Worm (Caenorhabditis elegans) whole organism, midembryonic: ENCODE measurements around the gene R01B10.2.
"Not testable (repeated sequence)": the region's sequence is repeated elsewhere in the genome, so short reads cannot be mapped to it uniquely, and the experiment has no call there.

Source experiments
- T22C8.4 ChIP-seq: fragments of 200-800 bp; sonication (Bioruptor generic); IDR thresholded peaks from 2 replicates; pipeline ENCODE4 v1.3.6; 2022; ENCODE audit warnings: missing genetic modification characterization, missing compliant biosample characterization
- cog-1 ChIP-seq: sonication (generic microtip); optimal IDR thresholded peaks from 2 replicates; lab custom pipeline; 2016; ENCODE audit warnings: missing genetic modification characterization, missing compliant biosample characterization
- flt-1 ChIP-seq: fragments of 200-800 bp; sonication (Bioruptor generic); IDR thresholded peaks from 2 replicates; pipeline ENCODE4 v1.3.6; 2022; ENCODE audit warnings: missing genetic modification characterization, missing compliant biosample characterization
- klf-2 ChIP-seq: fragments of 200-800 bp; sonication (Bioruptor generic); conservative IDR thresholded peaks from 2 replicates; pipeline ENCODE4 v1.3.6; 2022; ENCODE audit warnings: missing genetic modification reagents, missing genetic modification characterization, missing compliant biosample characterization
- med-1 ChIP-seq: sonication (generic microtip); optimal IDR thresholded peaks from 2 replicates; lab custom pipeline; 2017; ENCODE audit warnings: missing genetic modification characterization, mild to moderate bottlenecking, missing compliant biosample characterization, antibody characterized with exemption, missing genetic modification reagents; ENCODE audit not compliant: insufficient read depth
- ref-1 ChIP-seq: fragments of 200-800 bp; sonication (Bioruptor generic); conservative IDR thresholded peaks from 2 replicates; pipeline ENCODE4 v1.3.6; 2022; ENCODE audit warnings: missing genetic modification reagents, missing genetic modification characterization, missing compliant biosample characterization
- tab-1 ChIP-seq: fragments of 200-800 bp; sonication (Bioruptor generic); IDR thresholded peaks from 2 replicates; pipeline ENCODE4 v1.3.6; 2022; ENCODE audit warnings: missing genetic modification characterization, missing compliant biosample characterization
- ztf-23 ChIP-seq: fragments of 200-800 bp; sonication (Bioruptor generic); IDR thresholded peaks from 2 replicates; pipeline ENCODE4 v1.3.6; 2022; ENCODE audit warnings: missing genetic modification reagents, missing genetic modification characterization, missing compliant biosample characterization
- ztf-29 ChIP-seq: fragments of 200-800 bp; sonication (Bioruptor generic); IDR thresholded peaks from 2 replicates; pipeline ENCODE4 v1.3.6; 2022; ENCODE audit warnings: missing genetic modification reagents, missing genetic modification characterization, missing compliant biosample characterization

Gene R01B10.2

ce11 chrV:6041375-6041774, at the start of gene R01B10.2:
Gene R01B10.2 (minus strand): TSS chrV:6041475.
- TF ChIP-seq ztf-29 (GFP tag; lab: Robert Waterston, UW) (no peak), med-1 (no peak), tab-1 (no peak), ref-1 (no peak), klf-2 (GFP tag; lab: Robert Waterston, UW) (no peak), flt-1 (no peak), T22C8.4 (no peak), ztf-23 (GFP tag; lab: Robert Waterston, UW) (no peak), cog-1 (no peak)

DNA sequence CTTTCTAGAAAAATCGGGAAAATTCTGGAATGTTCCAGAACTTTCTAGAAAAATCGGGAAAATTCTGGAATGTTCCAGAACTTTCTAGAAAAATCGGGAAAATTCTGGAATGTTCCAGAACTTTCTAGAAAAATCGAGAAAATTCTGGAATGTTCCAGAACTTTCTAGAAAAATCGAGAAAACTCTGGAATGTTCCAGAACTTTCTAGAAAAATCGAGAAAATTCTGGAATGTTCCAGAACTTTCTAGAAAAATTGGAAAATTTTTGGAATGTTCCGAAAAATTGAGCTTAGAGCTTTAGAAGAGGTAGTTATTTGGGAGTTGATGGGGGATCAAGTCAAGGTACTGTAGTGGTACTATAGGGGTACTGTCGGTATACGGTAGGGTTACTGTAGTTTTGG, 47.7 kb upstream of the R01B10.2 start:
- peak; percentile 23; the same call in 1 of the 2 replicates for TF ChIP-seq flt-1

DNA sequence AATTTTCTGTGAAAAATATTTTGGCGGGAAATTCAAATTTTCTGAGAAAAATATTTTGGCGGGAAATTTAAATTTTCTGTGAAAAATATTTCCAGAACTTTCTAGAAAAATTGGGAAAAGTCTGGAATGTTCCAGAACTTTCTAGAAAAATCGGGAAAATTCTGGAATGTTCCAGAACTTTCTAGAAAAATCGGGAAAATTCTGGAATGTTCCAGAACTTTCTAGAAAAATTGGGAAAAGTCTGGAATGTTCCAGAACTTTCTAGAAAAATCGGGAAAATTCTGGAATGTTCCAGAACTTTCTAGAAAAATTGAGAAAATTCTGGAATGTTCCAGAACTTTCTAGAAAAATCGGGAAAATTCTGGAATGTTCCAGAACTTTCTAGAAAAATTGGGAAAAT, 30.9 kb upstream of the R01B10.2 start:
- TF ChIP-seq flt-1: 0 out of 2 replicates have a peak, but pooled peaks have one; percentile 9

DNA sequence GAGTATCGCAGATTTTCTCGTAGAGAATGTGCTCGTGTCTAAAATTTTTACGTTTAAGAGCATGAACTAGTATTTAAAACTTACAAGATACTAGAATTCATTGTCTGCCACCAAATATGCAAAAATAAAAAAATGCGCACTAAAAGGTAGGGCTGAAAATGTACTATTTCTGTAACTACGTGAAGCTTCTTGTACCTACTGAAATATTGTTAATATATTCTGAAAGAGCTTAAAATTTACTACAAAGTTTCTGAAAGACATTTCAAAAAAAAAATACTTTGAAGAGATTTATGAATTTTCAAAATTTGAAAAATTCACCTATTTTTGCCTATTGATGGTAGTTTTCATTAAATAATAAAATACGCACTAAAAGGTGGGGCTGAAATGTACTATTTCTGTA, 28.7 kb upstream of the R01B10.2 start, which contains the start of gene fbxa-214:
Gene fbxa-214, minus strand, starts transcription at position 101 of the 400 bp plus-strand sequence.
- not testable (repeated sequence) for TF ChIP-seq ref-1, med-1, tab-1

DNA sequence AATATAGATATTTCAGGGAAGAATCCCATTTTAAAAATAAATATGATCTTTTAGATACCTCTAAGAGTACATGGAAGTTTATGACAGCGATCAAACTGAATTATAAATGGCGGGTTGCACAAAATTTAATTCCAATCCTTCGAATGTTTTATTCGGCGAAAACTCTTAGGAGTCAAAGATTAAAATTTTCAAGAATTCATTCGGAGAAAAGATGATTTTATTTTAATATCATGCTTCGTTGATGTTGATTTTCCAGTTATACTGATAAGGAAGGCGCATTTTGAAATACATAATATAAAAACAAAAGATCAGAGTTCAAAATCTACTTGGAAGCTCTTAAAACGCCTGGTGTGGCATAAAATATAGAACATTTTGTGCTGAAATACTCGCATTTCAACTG, 25.8 kb upstream of the R01B10.2 start, which contains the start of gene srh-10:
Gene srh-10, minus strand, starts transcription at position 29 of the 400 bp plus-strand sequence.
- TF ChIP-seq tab-1 (no peak), ztf-29 (GFP tag; lab: Robert Waterston, UW) (no peak), med-1 (no peak), klf-2 (GFP tag; lab: Robert Waterston, UW) (no peak), flt-1 (no peak)

- TF ChIP-seq med-1: no peak
- no peak for TF ChIP-seq klf-2 (GFP tag; lab: Robert Waterston, UW)
- TF ChIP-seq flt-1: no peak
- no peak for TF ChIP-seq ztf-23 (GFP tag; lab: Robert Waterston, UW)
- TF ChIP-seq ztf-29 (GFP tag; lab: Robert Waterston, UW): no peak
- TF ChIP-seq cog-1: no peak
- TF ChIP-seq T22C8.4: no peak
- TF ChIP-seq ref-1: no peak
- no peak for TF ChIP-seq tab-1
Observed at ce11 chrV:6063330-6063729, 22.1 kb upstream of the R01B10.2 start, which contains the start of gene Y38A10A.2. Gene Y38A10A.2 (minus strand): TSS chrV:6063430.

ce11 chrV:6055289-6055688, 14.0 kb upstream of the R01B10.2 start, which contains the start of gene srd-20:
Gene srd-20 (plus strand): TSS chrV:6055589.
- TF ChIP-seq klf-2 (GFP tag; lab: Robert Waterston, UW) (no peak), ref-1 (no peak), T22C8.4 (no peak), flt-1 (no peak), cog-1 (no peak), med-1 (no peak), tab-1 (no peak), ztf-29 (GFP tag; lab: Robert Waterston, UW) (no peak), ztf-23 (GFP tag; lab: Robert Waterston, UW) (no peak)

ce11 chrV:6053188-6053687, 12.0 kb upstream of the R01B10.2 start, which contains the start of gene seip-1:
Gene seip-1 (minus strand): TSS chrV:6053238.
- peak; percentile 69 for TF ChIP-seq flt-1
- TF ChIP-seq T22C8.4: no peak
- no peak for TF ChIP-seq ztf-29 (GFP tag; lab: Robert Waterston, UW)
- TF ChIP-seq ztf-23 (GFP tag; lab: Robert Waterston, UW): no peak
- TF ChIP-seq med-1: no peak
- no peak for TF ChIP-seq klf-2 (GFP tag; lab: Robert Waterston, UW)
- no peak for TF ChIP-seq ref-1
- TF ChIP-seq cog-1: peak; percentile 73
- TF ChIP-seq tab-1: no peak

ce11 chrV:6051159-6051558, 9.9 kb upstream of the R01B10.2 start, which contains the start of gene jamp-1:
Gene jamp-1 (minus strand): TSS chrV:6051259.
- no peak for TF ChIP-seq T22C8.4
- no peak for TF ChIP-seq ztf-23 (GFP tag; lab: Robert Waterston, UW)

ce11 chrV:6047818-6048217, 6.5 kb upstream of the R01B10.2 start, which contains the start of gene pgap-3:
Gene pgap-3 (minus strand): TSS chrV:6047918.
- no peak for TF ChIP-seq tab-1
- TF ChIP-seq ref-1: no peak
- no peak for TF ChIP-seq T22C8.4

ce11 chrV:6044853-6045594, 3.7 kb upstream of the R01B10.2 start, which contains the start of gene R01B10.3:
Gene R01B10.3 (minus strand): TSS chrV:6045129.
- TF ChIP-seq ztf-29 (GFP tag; lab: Robert Waterston, UW) (no peak), klf-2 (GFP tag; lab: Robert Waterston, UW) (no peak)

- TF ChIP-seq ztf-23 (GFP tag; lab: Robert Waterston, UW) (no peak), ztf-29 (GFP tag; lab: Robert Waterston, UW) (no peak), ref-1 (no peak), cog-1 (no peak), med-1 (no peak), flt-1 (no peak), T22C8.4 (no peak)
Observed at ce11 chrV:6044448-6044847, 3.2 kb upstream of the R01B10.2 start.
